Worm (Caenorhabditis elegans): ENCODE measurements around the gene F28F8.7.
A peak's percentile ranks its signal among the peaks of the same experiment; 100 is the strongest.

Gene F28F8.7

ce11 chrV:15594573-15594972, 4.2 kb upstream of the F28F8.7 start, which contains the start of gene fbxa-139:
Gene fbxa-139 (minus strand): TSS chrV:15594673.
- no peak for TF ChIP-seq blmp-1 (tag; optimal IDR thresholded peaks at IDR 0.05; ENCODE audit: insufficient read depth)
- TF ChIP-seq ZK546.5 (tag; optimal IDR thresholded peaks at IDR 0.05) = no peak
- TF ChIP-seq egl-27 (tag; optimal IDR thresholded peaks at IDR 0.05) = no peak
- no peak for TF ChIP-seq unc-62 (GFP tag; optimal IDR thresholded peaks at IDR 0.05)
- no peak for TF ChIP-seq nhr-129 (tag; optimal IDR thresholded peaks at IDR 0.05)
- TF ChIP-seq sem-4 (tag; optimal IDR thresholded peaks at IDR 0.05) = no peak
- no peak for TF ChIP-seq alr-1 (tag; optimal IDR thresholded peaks at IDR 0.05)
- TF ChIP-seq sma-3 (GFP tag; optimal IDR thresholded peaks at IDR 0.05) = no peak

DNA sequence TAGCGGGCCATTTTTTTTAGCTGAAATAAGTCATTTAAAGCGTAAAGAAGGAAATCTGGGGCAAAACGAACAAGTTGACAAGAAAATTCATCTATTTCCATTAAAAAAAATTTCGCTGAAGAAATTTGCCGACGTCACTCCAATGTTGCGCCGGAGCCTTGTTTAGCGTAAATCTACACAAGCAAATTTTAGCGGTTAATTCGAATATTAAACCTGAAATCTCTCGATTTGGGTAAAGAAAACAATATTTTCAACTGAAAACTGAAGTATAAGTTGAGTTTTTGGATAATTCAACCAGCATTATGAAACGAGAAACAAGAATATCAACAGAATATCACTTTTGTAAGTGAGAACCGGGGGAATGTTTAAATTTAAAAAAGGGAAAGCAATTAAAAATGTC, 12.0 kb downstream of the F28F8.7 start, which contains the start of gene F28F8.9:
Gene F28F8.9, minus strand, starts transcription at position 288 of the 400 bp plus-strand sequence.
- TF ChIP-seq lin-13 (GFP tag; optimal IDR thresholded peaks at IDR 0.05) = peak; percentile 35
- no peak for TF ChIP-seq unc-39 (tag; optimal IDR thresholded peaks at IDR 0.05)
- TF ChIP-seq ceh-82 (tag; optimal IDR thresholded peaks at IDR 0.05) = no peak
- no peak for TF ChIP-seq egl-27 (tag; optimal IDR thresholded peaks at IDR 0.05)
- TF ChIP-seq sma-9 (GFP tag; optimal IDR thresholded peaks at IDR 0.05) = peak; percentile 39
- TF ChIP-seq sma-9 (tag; optimal IDR thresholded peaks at IDR 0.05) = no peak
- TF ChIP-seq unc-55 (GFP tag; optimal IDR thresholded peaks at IDR 0.05) = peak; percentile 62
- peak; percentile 87 for TF ChIP-seq R02D3.7 (tag; optimal IDR thresholded peaks at IDR 0.05)
- peak; percentile 32 for TF ChIP-seq crh-2 (tag; optimal IDR thresholded peaks at IDR 0.05)
- TF ChIP-seq snpc-4 (tag; optimal IDR thresholded peaks at IDR 0.05) = peak; percentile 36
- TF ChIP-seq nhr-6 (tag; optimal IDR thresholded peaks at IDR 0.05) = no peak
- TF ChIP-seq sma-3 (GFP tag; optimal IDR thresholded peaks at IDR 0.05) = peak; percentile 4
- peak; percentile 66 for TF ChIP-seq nhr-129 (tag; optimal IDR thresholded peaks at IDR 0.05)
- TF ChIP-seq nhr-23 (tag; optimal IDR thresholded peaks at IDR 0.05) = no peak
- TF ChIP-seq C34F6.9 (tag; optimal IDR thresholded peaks at IDR 0.05) = peak; percentile 55
- TF ChIP-seq unc-62 (GFP tag; optimal IDR thresholded peaks at IDR 0.05) = no peak
- no peak for TF ChIP-seq nhr-11 (tag; optimal IDR thresholded peaks at IDR 0.05)
- peak; percentile 90 for TF ChIP-seq gmeb-1 (tag; optimal IDR thresholded peaks at IDR 0.05)
- no peak for TF ChIP-seq blmp-1 (tag; optimal IDR thresholded peaks at IDR 0.05; ENCODE audit: insufficient read depth)
- TF ChIP-seq nhr-237 (tag; optimal IDR thresholded peaks at IDR 0.05) = no peak
- peak in 1 of 2 experiments; percentile 74 for TF ChIP-seq lsy-2 (tag; optimal IDR thresholded peaks at IDR 0.05)
- no peak for TF ChIP-seq zag-1 (tag; optimal IDR thresholded peaks at IDR 0.05)
- TF ChIP-seq lin-39 (tag; optimal IDR thresholded peaks at IDR 0.05) = no peak
- TF ChIP-seq dmd-4 (tag; optimal IDR thresholded peaks at IDR 0.05) = no peak

DNA sequence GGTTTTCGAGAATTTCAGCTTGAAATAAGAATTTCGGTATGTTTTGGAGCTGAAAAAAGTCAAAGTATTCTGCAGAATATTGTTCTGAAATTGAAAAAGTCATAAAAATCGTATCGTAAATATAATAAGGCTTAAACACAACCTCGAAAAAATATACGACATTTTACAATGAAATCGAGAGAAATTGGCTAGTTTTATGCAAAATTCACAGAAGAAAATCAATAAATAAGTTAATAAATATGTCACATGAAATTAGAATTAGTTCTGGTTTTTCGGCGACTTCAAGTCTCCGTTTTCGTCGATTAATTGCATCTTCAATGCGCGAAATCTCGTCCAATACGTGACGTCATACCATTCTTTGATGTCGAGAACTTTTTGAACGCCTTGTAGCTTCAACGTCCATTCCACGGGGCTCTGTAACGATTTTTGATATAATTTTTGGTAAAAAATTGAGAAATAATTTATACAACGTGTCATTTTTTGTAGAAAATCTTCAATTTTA, 13.0 kb downstream of the F28F8.7 start, which contains the start of gene atx-3:
Gene atx-3, minus strand, starts transcription at position 51 of the 502 bp plus-strand sequence.
- TF ChIP-seq nhr-25 (tag; optimal IDR thresholded peaks at IDR 0.05) (peak; percentile 34), crh-2 (tag; optimal IDR thresholded peaks at IDR 0.05) (no peak)

ce11 chrV:15575305-15575704, 15.1 kb downstream of the F28F8.7 start, which contains the start of gene mdt-28:
Gene mdt-28 (minus strand): TSS chrV:15575405.
- no peak for TF ChIP-seq dmd-4 (tag; optimal IDR thresholded peaks at IDR 0.05)
- TF ChIP-seq nhr-6 (tag; optimal IDR thresholded peaks at IDR 0.05) = no peak
- no peak for TF ChIP-seq nhr-10 (tag; optimal IDR thresholded peaks at IDR 0.05)
- no peak for TF ChIP-seq elt-1 (tag; optimal IDR thresholded peaks at IDR 0.05)

ce11 chrV:15572613-15573012, 17.8 kb downstream of the F28F8.7 start, which contains the start of gene fbxa-94:
Gene fbxa-94 (plus strand): TSS chrV:15572913.
- no peak for TF ChIP-seq F13H6.1 (tag; optimal IDR thresholded peaks at IDR 0.05)
- TF ChIP-seq unc-55 (GFP tag; optimal IDR thresholded peaks at IDR 0.05) = no peak
- no peak for TF ChIP-seq nhr-25 (tag; optimal IDR thresholded peaks at IDR 0.05)
- TF ChIP-seq mab-5 (tag; optimal IDR thresholded peaks at IDR 0.05) = no peak
- no peak for TF ChIP-seq lsy-2 (tag; optimal IDR thresholded peaks at IDR 0.05)
- TF ChIP-seq ztf-1 (GFP tag; conservative IDR thresholded peaks at IDR 0.05) = no peak
- no peak for TF ChIP-seq zag-1 (tag; optimal IDR thresholded peaks at IDR 0.05)
- no peak for TF ChIP-seq ZK546.5 (tag; optimal IDR thresholded peaks at IDR 0.05)
- no peak for TF ChIP-seq ztf-4 (tag; optimal IDR thresholded peaks at IDR 0.05)
- no peak for TF ChIP-seq sem-4 (tag; optimal IDR thresholded peaks at IDR 0.05)
- TF ChIP-seq peb-1 (tag; optimal IDR thresholded peaks at IDR 0.05) = no peak
- TF ChIP-seq mbf-1 (tag; optimal IDR thresholded peaks at IDR 0.05) = no peak
- TF ChIP-seq nhr-6 (tag; optimal IDR thresholded peaks at IDR 0.05) = no peak
- no peak for TF ChIP-seq fos-1 (tag; optimal IDR thresholded peaks at IDR 0.05)

Data from whole organism, L2 larva.